Fruit fly (Drosophila melanogaster) whole organism, embryonic: ENCODE results near the gene haf.

Experiments used
- Aef1 ChIP-seq: fragments of 200-800 bp; sonication (Bioruptor generic); IDR thresholded peaks from 3 replicates; pipeline ENCODE4 v1.3.6; 2022; ENCODE audit warnings: missing biosample characterization, missing genetic modification characterization
- Atf6 ChIP-seq: fragments of 200-800 bp; sonication (Bioruptor generic); IDR thresholded peaks from 2 replicates; pipeline ENCODE4 v1.3.6; 2022; ENCODE audit warnings: missing biosample characterization, missing genetic modification characterization
- Blimp-1 ChIP-seq: fragments of 200-800 bp; sonication (Bioruptor generic); optimal IDR thresholded peaks from 3 replicates; lab custom pipeline; 2018; ENCODE audit warnings: missing biosample characterization, missing genetic modification characterization, mild to moderate bottlenecking, moderate library complexity, missing genetic modification reagents
- CG1024 ChIP-seq: fragments of 200-800 bp; sonication (Bioruptor generic); IDR thresholded peaks from 2 replicates; pipeline ENCODE4 v1.3.6; 2022; ENCODE audit warnings: missing biosample characterization, missing genetic modification characterization
- CG10959 ChIP-seq: fragments of 200-800 bp; sonication (Bioruptor generic); IDR thresholded peaks from 2 replicates; pipeline ENCODE4 v1.3.6; 2022; ENCODE audit warnings: missing biosample characterization, missing genetic modification characterization
- CG12942 ChIP-seq: fragments of 200-800 bp; sonication (Bioruptor generic); optimal IDR thresholded peaks from 3 replicates; lab custom pipeline; 2016; ENCODE audit warnings: missing biosample characterization, missing genetic modification characterization
- CG15479 ChIP-seq: fragments of 200-800 bp; sonication (Bioruptor generic); optimal IDR thresholded peaks from 3 replicates; lab custom pipeline; 2019; ENCODE audit warnings: missing biosample characterization, mild to moderate bottlenecking, missing genetic modification characterization, moderate library complexity
- CG17568 ChIP-seq: fragments of 200-800 bp; sonication (Bioruptor generic); optimal IDR thresholded peaks from 2 replicates; lab custom pipeline; 2018; ENCODE audit warnings: missing biosample characterization, mild to moderate bottlenecking, missing genetic modification characterization, moderate library complexity
- CG18476 ChIP-seq: fragments of 200-800 bp; sonication (Bioruptor generic); optimal IDR thresholded peaks from 2 replicates; lab custom pipeline; 2016; ENCODE audit warnings: missing biosample characterization, mild to moderate bottlenecking, missing genetic modification characterization
- CG2129 ChIP-seq: fragments of 200-800 bp; sonication (Bioruptor generic); IDR thresholded peaks from 2 replicates; pipeline ENCODE4 v1.3.6; 2022; ENCODE audit warnings: missing biosample characterization, missing genetic modification characterization; ENCODE audit not compliant: partially characterized antibody
- CG34422 ChIP-seq: fragments of 200-800 bp; sonication (Bioruptor generic); IDR thresholded peaks from 3 replicates; pipeline ENCODE4 v1.3.6; 2022; ENCODE audit warnings: missing biosample characterization, missing genetic modification characterization
- CG4730 ChIP-seq: fragments of 200-800 bp; sonication (Bioruptor generic); IDR thresholded peaks from 2 replicates; pipeline ENCODE4 v1.3.6; 2022; ENCODE audit warnings: missing biosample characterization, missing genetic modification characterization
- CG6272 ChIP-seq: fragments of 200-800 bp; sonication (Bioruptor generic); IDR thresholded peaks from 2 replicates; pipeline ENCODE4 v1.3.6; 2022; ENCODE audit warnings: missing biosample characterization, missing genetic modification characterization
- CG6791 ChIP-seq: fragments of 200-800 bp; sonication (Bioruptor generic); IDR thresholded peaks from 3 replicates; pipeline ENCODE4 v1.3.6; 2022; ENCODE audit warnings: missing biosample characterization, missing genetic modification characterization; ENCODE audit not compliant: partially characterized antibody
- CG9437 ChIP-seq: fragments of 200-800 bp; sonication (Bioruptor generic); optimal IDR thresholded peaks from 2 replicates; lab custom pipeline; 2018; ENCODE audit warnings: missing biosample characterization, mild to moderate bottlenecking, missing genetic modification characterization
- Deaf1 ChIP-seq: fragments of 200-800 bp; optimal IDR thresholded peaks from 3 replicates; lab custom pipeline; 2019; ENCODE audit warnings: missing biosample characterization, mild to moderate bottlenecking, missing genetic modification characterization, moderate library complexity
- E2f2 ChIP-seq: fragments of 200-800 bp; sonication (Bioruptor generic); IDR thresholded peaks from 2 replicates; pipeline ENCODE4 v1.3.6; 2022; ENCODE audit warnings: missing biosample characterization, missing genetic modification characterization
- GATAe ChIP-seq: fragments of 200-800 bp; sonication (Bioruptor generic); conservative IDR thresholded peaks from 2 replicates; pipeline ENCODE4 v1.3.6; 2022; ENCODE audit warnings: missing biosample characterization, missing genetic modification characterization
- HLH3B ChIP-seq: fragments of 200-800 bp; sonication (Bioruptor generic); IDR thresholded peaks from 2 replicates; pipeline ENCODE4 v1.3.6; 2022; ENCODE audit warnings: missing biosample characterization, missing genetic modification characterization
- HLH4C ChIP-seq: fragments of 200-800 bp; sonication (Bioruptor generic); IDR thresholded peaks from 3 replicates; pipeline ENCODE4 v1.3.6; 2022; ENCODE audit warnings: missing biosample characterization, missing genetic modification characterization; ENCODE audit not compliant: partially characterized antibody
- HLH54F ChIP-seq: fragments of 200-800 bp; sonication (Bioruptor generic); optimal IDR thresholded peaks from 3 replicates; lab custom pipeline; 2016; ENCODE audit warnings: missing biosample characterization, missing genetic modification characterization
- Hand ChIP-seq: fragments of 200-800 bp; sonication (Bioruptor generic); optimal IDR thresholded peaks from 2 replicates; lab custom pipeline; 2017; ENCODE audit warnings: mild to moderate bottlenecking, missing biosample characterization, missing genetic modification reagents, missing genetic modification characterization
- Hmr ChIP-seq: fragments of 200-800 bp; sonication (Bioruptor generic); optimal IDR thresholded peaks from 3 replicates; lab custom pipeline; 2017; ENCODE audit warnings: mild to moderate bottlenecking, missing biosample characterization, missing genetic modification reagents, missing genetic modification characterization
- MESR4 ChIP-seq: fragments of 200-800 bp; sonication (Bioruptor generic); optimal IDR thresholded peaks from 2 replicates; lab custom pipeline; 2018; ENCODE audit warnings: missing biosample characterization, mild to moderate bottlenecking, missing genetic modification characterization, moderate library complexity
- Mes4 ChIP-seq: fragments of 200-800 bp; sonication (Bioruptor generic); optimal IDR thresholded peaks from 2 replicates; lab custom pipeline; 2016; ENCODE audit warnings: missing biosample characterization, missing genetic modification characterization
- Neu2 ChIP-seq: fragments of 200-800 bp; sonication (Bioruptor generic); optimal IDR thresholded peaks from 3 replicates; lab custom pipeline; 2016; ENCODE audit warnings: missing biosample characterization, missing genetic modification characterization, borderline replicate concordance
- Sin3A ChIP-seq: fragments of >200 bp; optimal IDR thresholded peaks from 2 replicates; lab custom pipeline; 2018
- Usf ChIP-seq: fragments of 200-800 bp; sonication (Bioruptor generic); optimal IDR thresholded peaks from 2 replicates; lab custom pipeline; 2017; ENCODE audit warnings: missing genotype, missing biosample characterization, missing genetic modification characterization
- abd-A ChIP-seq: fragments of 200-800 bp; sonication (Bioruptor generic); optimal IDR thresholded peaks from 3 replicates; lab custom pipeline; 2019; ENCODE audit warnings: missing biosample characterization, mild to moderate bottlenecking, missing genetic modification characterization, moderate library complexity
- bcd ChIP-seq: fragments of 200-800 bp; sonication (Bioruptor generic); optimal IDR thresholded peaks from 2 replicates; lab custom pipeline; 2017; ENCODE audit warnings: missing biosample characterization, mild to moderate bottlenecking, missing genetic modification characterization
- cato ChIP-seq: fragments of 200-800 bp; sonication (Bioruptor generic); optimal IDR thresholded peaks from 2 replicates; lab custom pipeline; 2016; ENCODE audit warnings: missing biosample characterization, missing genetic modification characterization, borderline replicate concordance
- cg ChIP-seq: fragments of 200-800 bp; sonication (Bioruptor generic); optimal IDR thresholded peaks from 3 replicates; lab custom pipeline; 2019; ENCODE audit warnings: missing biosample characterization, mild to moderate bottlenecking, missing genetic modification characterization, moderate library complexity
- chn ChIP-seq: fragments of 200-800 bp; sonication (Bioruptor generic); optimal IDR thresholded peaks from 2 replicates; lab custom pipeline; 2016; ENCODE audit warnings: missing biosample characterization, missing genetic modification characterization
- dmrt99B ChIP-seq: fragments of 200-800 bp; sonication (Bioruptor generic); optimal IDR thresholded peaks from 2 replicates; lab custom pipeline; 2018; ENCODE audit warnings: missing biosample characterization, mild to moderate bottlenecking, missing genetic modification characterization, moderate library complexity
- ewg ChIP-seq: fragments of 200-800 bp; sonication (Bioruptor generic); optimal IDR thresholded peaks from 3 replicates; lab custom pipeline; 2017; ENCODE audit warnings: mild to moderate bottlenecking, missing biosample characterization, missing genetic modification reagents, missing genetic modification characterization
- gcm ChIP-seq: fragments of 200-800 bp; sonication (Bioruptor generic); optimal IDR thresholded peaks from 2 replicates; lab custom pipeline; 2019; ENCODE audit warnings: missing biosample characterization, mild to moderate bottlenecking, missing genetic modification characterization, moderate library complexity
- gt ChIP-seq: fragments of 200-800 bp; sonication (Bioruptor generic); IDR thresholded peaks from 2 replicates; pipeline ENCODE4 v1.3.6; 2022; ENCODE audit warnings: missing biosample characterization, missing genetic modification characterization
- insv ChIP-seq, 2 experiments: fragments of 200-800 bp; sonication (Bioruptor generic); optimal IDR thresholded peaks; 3 replicates each; lab custom pipeline; 2016 to 2018; ENCODE audit warnings: missing biosample characterization in 2 of 2, missing genetic modification characterization in 2 of 2
- inv ChIP-seq: fragments of 200-800 bp; sonication (Bioruptor generic); IDR thresholded peaks from 2 replicates; pipeline ENCODE4 v1.3.6; 2022; ENCODE audit warnings: missing biosample characterization, missing genetic modification characterization; ENCODE audit not compliant: partially characterized antibody
- kah ChIP-seq: fragments of 200-800 bp; sonication (Bioruptor generic); optimal IDR thresholded peaks from 2 replicates; lab custom pipeline; 2018; ENCODE audit warnings: missing biosample characterization, mild to moderate bottlenecking, missing genetic modification characterization
- lbe ChIP-seq: fragments of 200-800 bp; sonication (Bioruptor generic); optimal IDR thresholded peaks from 2 replicates; lab custom pipeline; 2016; ENCODE audit warnings: missing biosample characterization, mild to moderate bottlenecking, missing genetic modification characterization
- onecut ChIP-seq: fragments of 200-800 bp; sonication (Bioruptor generic); IDR thresholded peaks from 2 replicates; pipeline ENCODE4 v1.3.6; 2022; ENCODE audit warnings: missing biosample characterization, missing genetic modification characterization
- otp ChIP-seq: fragments of 200-800 bp; sonication (Bioruptor generic); IDR thresholded peaks from 3 replicates; pipeline ENCODE4, ENCODE4 v1.3.6; 2022; ENCODE audit warnings: missing biosample characterization, missing genetic modification characterization
- pan ChIP-seq, 4 experiments: fragments of >200 bp in 3 of 4; fragments of 200-800 bp in 1 of 4; sonication (Bioruptor generic) in 1 of 4; optimal IDR thresholded peaks in 3 of 4; IDR thresholded peaks in 1 of 4; 2 replicates each; pipeline versions ENCODE4 v1.3.6 to Lab custom; 2017 to 2022; ENCODE audit warnings: missing biosample characterization in 2 of 4, missing genetic modification characterization in 2 of 4, mixed read lengths in 1 of 4
- ranshi ChIP-seq: fragments of 200-800 bp; sonication (Bioruptor generic); IDR thresholded peaks from 2 replicates; pipeline ENCODE4 v1.3.6; 2022; ENCODE audit warnings: missing biosample characterization, missing genetic modification characterization
- row ChIP-seq: fragments of 200-800 bp; sonication (Bioruptor generic); IDR thresholded peaks from 3 replicates; pipeline ENCODE4 v1.3.6; 2022; ENCODE audit warnings: missing biosample characterization, missing genetic modification characterization
- run ChIP-seq: fragments of 200-800 bp; sonication (Bioruptor generic); optimal IDR thresholded peaks from 3 replicates; lab custom pipeline; 2018; ENCODE audit warnings: missing biosample characterization, mild to moderate bottlenecking, missing genetic modification characterization
- scrt ChIP-seq: fragments of 200-800 bp; sonication (Bioruptor generic); optimal IDR thresholded peaks from 2 replicates; lab custom pipeline; 2018; ENCODE audit warnings: missing biosample characterization, mild to moderate bottlenecking, missing genetic modification characterization, moderate library complexity
- sug ChIP-seq: fragments of 200-800 bp; optimal IDR thresholded peaks from 2 replicates; lab custom pipeline; 2019; ENCODE audit warnings: missing biosample characterization, mild to moderate bottlenecking, missing genetic modification characterization, moderate library complexity
- toy ChIP-seq: fragments of 200-800 bp; sonication (Bioruptor generic); IDR thresholded peaks from 2 replicates; pipeline ENCODE4 v1.3.6; 2022; ENCODE audit warnings: missing biosample characterization, missing genetic modification characterization

haf gene

dm6 chr2L:1651053-1651452, 96.1 kb downstream of the haf start, which contains the start of gene chinmo (continued):
- TF ChIP-seq CG2129 (GFP tag; lab: Robert Waterston, UW) = no peak
- TF ChIP-seq CG6791 (GFP tag; lab: Robert Waterston, UW) = 0 out of 3 replicates have a peak, but pooled peaks have one; percentile 11
- TF ChIP-seq scrt (GFP tag; lab: Kevin White, UChicago) = peak; percentile 63
- no peak for TF ChIP-seq CG9437 (GFP tag; lab: Kevin White, UChicago)
- no peak for TF ChIP-seq toy (GFP tag; lab: Robert Waterston, UW)
- TF ChIP-seq Hand (GFP tag; lab: Kevin White, UChicago) = no peak
- peak; percentile 30 for TF ChIP-seq sug
- TF ChIP-seq CG18476 (GFP tag; lab: Kevin White, UChicago) = no peak
- TF ChIP-seq Hmr (GFP tag; lab: Kevin White, UChicago) = peak; percentile 16
- peak; percentile 23; the same call in 1 of the 2 replicates for TF ChIP-seq onecut
- TF ChIP-seq otp = peak; percentile 62; the same call in 1 of the 3 replicates
- TF ChIP-seq Mes4 = no peak
- no peak for TF ChIP-seq gt
- TF ChIP-seq cg (GFP tag; lab: Kevin White, UChicago) = peak; percentile 53
- peak; percentile 12 for TF ChIP-seq dmrt99B (tag; lab: Kevin White, UChicago)
- TF ChIP-seq CG4730 (GFP tag; lab: Robert Waterston, UW) = no peak
- TF ChIP-seq CG12942 (GFP tag; lab: Kevin White, UChicago) = no peak
- TF ChIP-seq pan (optimal IDR thresholded peaks at IDR 0.05; lab: Kevin White, UChicago) = no peak
- no peak for TF ChIP-seq pan (GFP tag; optimal IDR thresholded peaks at IDR 0.05 in 1 of 2, IDR thresholded peaks at IDR 0.05 in 1 of 2)
- no peak for TF ChIP-seq Blimp-1 (GFP tag; lab: Kevin White, UChicago)
- TF ChIP-seq E2f2 (GFP tag; lab: Robert Waterston, UW) = no peak
- no peak for TF ChIP-seq Neu2 (GFP tag; lab: Kevin White, UChicago)
- no peak for TF ChIP-seq Sin3A (lab: Kevin White, UChicago)
- TF ChIP-seq run (tag; lab: Kevin White, UChicago) = no peak
- 0 out of 2 replicates have a peak, but pooled peaks have one; percentile 26 for TF ChIP-seq inv (GFP tag; lab: Robert Waterston, UW)
- peak; percentile 46; the same call in 1 of the 2 replicates for TF ChIP-seq ranshi (GFP tag; lab: Robert Waterston, UW)
- TF ChIP-seq CG17568 = no peak
- TF ChIP-seq HLH4C = no peak
- 0 out of 2 replicates have a peak, but pooled peaks have one; percentile 12 for TF ChIP-seq Atf6 (GFP tag; lab: Robert Waterston, UW)
- peak in 1 of 2 experiments; percentile 82 for TF ChIP-seq insv (GFP tag; optimal IDR thresholded peaks at IDR 0.05; lab: Kevin White, UChicago)
- no peak for TF ChIP-seq CG1024 (GFP tag; lab: Robert Waterston, UW)
- TF ChIP-seq abd-A = peak; percentile 27
- TF ChIP-seq Aef1 (GFP tag; lab: Robert Waterston, UW) = no peak
- TF ChIP-seq CG34422 (GFP tag; lab: Robert Waterston, UW) = peak; percentile 51; the same call in 1 of the 3 replicates
- TF ChIP-seq MESR4 (GFP tag; lab: Kevin White, UChicago) = no peak
- TF ChIP-seq cato = no peak
- no peak for TF ChIP-seq HLH3B (GFP tag; lab: Robert Waterston, UW)
- no peak for TF ChIP-seq lbe (GFP tag; lab: Kevin White, UChicago)
- TF ChIP-seq GATAe (GFP tag; lab: Robert Waterston, UW) = no peak
- TF ChIP-seq kah (GFP tag; lab: Kevin White, UChicago) = peak; percentile 26
- TF ChIP-seq CG15479 = no peak
- TF ChIP-seq row (GFP tag; lab: Robert Waterston, UW) = peak; percentile 20; the same call in 1 of the 3 replicates
- no peak for TF ChIP-seq CG10959
- TF ChIP-seq CG6272 (GFP tag; lab: Robert Waterston, UW) = no peak
- no peak for TF ChIP-seq gcm (GFP tag; lab: Kevin White, UChicago)
- TF ChIP-seq Deaf1 = peak; percentile 70
- TF ChIP-seq HLH54F (GFP tag; lab: Kevin White, UChicago) = no peak
- TF ChIP-seq bcd (GFP tag; lab: Kevin White, UChicago) = no peak
- no peak for TF ChIP-seq chn (GFP tag; lab: Kevin White, UChicago)
- TF ChIP-seq Usf (GFP tag; lab: Kevin White, UChicago) = no peak
- peak; percentile 38 for TF ChIP-seq ewg (GFP tag; lab: Kevin White, UChicago)
